Worm (Caenorhabditis elegans): ENCODE data around the gene sri-28.

Gene sri-28

ce11 chrII:3087134-3087533 lies 38.7 kb downstream of the sri-28 start:
- TF ChIP-seq nhr-237 (tag; optimal IDR thresholded peaks at IDR 0.05) = no peak
- TF ChIP-seq nhr-28 (tag; optimal IDR thresholded peaks at IDR 0.05) = no peak
- TF ChIP-seq unc-62 (GFP tag; optimal IDR thresholded peaks at IDR 0.05) = no peak
- no peak for TF ChIP-seq nhr-67 (tag; optimal IDR thresholded peaks at IDR 0.05)
- no peak for TF ChIP-seq nfya-1 (tag; optimal IDR thresholded peaks at IDR 0.05; ENCODE audit: insufficient read depth)
- no peak for TF ChIP-seq nhr-23 (tag; optimal IDR thresholded peaks at IDR 0.05)
- no peak for TF ChIP-seq elt-1 (tag; optimal IDR thresholded peaks at IDR 0.05)

- no peak for TF ChIP-seq nhr-25 (tag; optimal IDR thresholded peaks at IDR 0.05)
- TF ChIP-seq elt-2 (tag; optimal IDR thresholded peaks at IDR 0.05) = no peak
- TF ChIP-seq nhr-43 (tag; optimal IDR thresholded peaks at IDR 0.05; ENCODE audit: poor library complexity, severe bottlenecking) = no peak
- TF ChIP-seq pha-4 (tag; optimal IDR thresholded peaks at IDR 0.05) = no peak
- TF ChIP-seq aly-2 (tag; optimal IDR thresholded peaks at IDR 0.05) = no peak
- no peak for TF ChIP-seq ztf-11 (tag; optimal IDR thresholded peaks at IDR 0.05)
- no peak for TF ChIP-seq nhr-28 (tag; optimal IDR thresholded peaks at IDR 0.05)
- TF ChIP-seq nhr-67 (tag; optimal IDR thresholded peaks at IDR 0.05) = no peak
- TF ChIP-seq lsy-12 (tag; optimal IDR thresholded peaks at IDR 0.05) = no peak
- TF ChIP-seq tbx-2 (tag; optimal IDR thresholded peaks at IDR 0.05) = no peak
- TF ChIP-seq sea-2 (GFP tag; optimal IDR thresholded peaks at IDR 0.05) = no peak
- no peak for TF ChIP-seq egl-5 (tag; optimal IDR thresholded peaks at IDR 0.05)
- no peak for TF ChIP-seq nhr-237 (tag; optimal IDR thresholded peaks at IDR 0.05)
These were observed 42.8 kb downstream of the sri-28 start, which contains the start of gene srg-21 for ce11 chrII:3091268-3091667. Gene srg-21, minus strand, starts transcription at chrII:3091368.

- TF ChIP-seq nhr-237 (tag; optimal IDR thresholded peaks at IDR 0.05) = no peak
- TF ChIP-seq egl-5 (tag; optimal IDR thresholded peaks at IDR 0.05) = no peak
- TF ChIP-seq zag-1 (tag; optimal IDR thresholded peaks at IDR 0.05) = no peak
- TF ChIP-seq sea-2 (GFP tag; optimal IDR thresholded peaks at IDR 0.05) = no peak
- TF ChIP-seq fkh-10 (GFP tag; optimal IDR thresholded peaks at IDR 0.05) = no peak
- TF ChIP-seq tbx-2 (tag; optimal IDR thresholded peaks at IDR 0.05) = no peak
- no peak for TF ChIP-seq nhr-43 (tag; optimal IDR thresholded peaks at IDR 0.05; ENCODE audit: poor library complexity, severe bottlenecking)
- TF ChIP-seq ztf-11 (tag; optimal IDR thresholded peaks at IDR 0.05) = no peak
- TF ChIP-seq nhr-28 (tag; optimal IDR thresholded peaks at IDR 0.05) = no peak
- no peak for TF ChIP-seq ama-1 (optimal IDR thresholded peaks at IDR 0.05)
- TF ChIP-seq nhr-77 (tag; optimal IDR thresholded peaks at IDR 0.05) = no peak
These were observed 44.9 kb downstream of the sri-28 start, which contains the start of gene srg-22 for ce11 chrII:3093352-3093751. Gene srg-22, minus strand, starts transcription at chrII:3093452.

ce11 chrII:3096060-3096459 lies 47.6 kb downstream of the sri-28 start, which contains the start of gene srg-23:
Gene srg-23, minus strand, starts transcription at chrII:3096160.
- no peak for TF ChIP-seq lin-15B (tag; optimal IDR thresholded peaks at IDR 0.05)
- TF ChIP-seq jun-1 (tag; optimal IDR thresholded peaks at IDR 0.05) = no peak

- TF ChIP-seq lin-39 (tag; optimal IDR thresholded peaks at IDR 0.05) (no peak), ceh-82 (tag; optimal IDR thresholded peaks at IDR 0.05) (no peak), pha-4 (tag; optimal IDR thresholded peaks at IDR 0.05) (no peak), elt-2 (tag; optimal IDR thresholded peaks at IDR 0.05) (no peak), unc-62 (GFP tag; optimal IDR thresholded peaks at IDR 0.05) (no peak), lsy-12 (tag; optimal IDR thresholded peaks at IDR 0.05) (no peak), nfya-1 (tag; optimal IDR thresholded peaks at IDR 0.05; ENCODE audit: insufficient read depth) (no peak), nhr-43 (tag; optimal IDR thresholded peaks at IDR 0.05; ENCODE audit: poor library complexity, severe bottlenecking) (no peak), nhr-77 (tag; optimal IDR thresholded peaks at IDR 0.05) (no peak), ztf-11 (tag; optimal IDR thresholded peaks at IDR 0.05) (no peak), nhr-23 (tag; optimal IDR thresholded peaks at IDR 0.05) (no peak), mml-1 (tag; optimal IDR thresholded peaks at IDR 0.05) (no peak), jun-1 (tag; optimal IDR thresholded peaks at IDR 0.05) (no peak), skn-1 (tag; optimal IDR thresholded peaks at IDR 0.05) (no peak), aly-2 (tag; optimal IDR thresholded peaks at IDR 0.05) (no peak), nhr-25 (tag; optimal IDR thresholded peaks at IDR 0.05) (no peak), ztf-4 (tag; optimal IDR thresholded peaks at IDR 0.05) (no peak)
These were observed 48.4 kb downstream of the sri-28 start, which contains the start of gene Y25C1A.14 for ce11 chrII:3096857-3097256. Gene Y25C1A.14, minus strand, starts transcription at chrII:3096957.
